Fruit fly (Drosophila melanogaster): ENCODE results near the gene chinmo.

The chinmo gene

DNA sequence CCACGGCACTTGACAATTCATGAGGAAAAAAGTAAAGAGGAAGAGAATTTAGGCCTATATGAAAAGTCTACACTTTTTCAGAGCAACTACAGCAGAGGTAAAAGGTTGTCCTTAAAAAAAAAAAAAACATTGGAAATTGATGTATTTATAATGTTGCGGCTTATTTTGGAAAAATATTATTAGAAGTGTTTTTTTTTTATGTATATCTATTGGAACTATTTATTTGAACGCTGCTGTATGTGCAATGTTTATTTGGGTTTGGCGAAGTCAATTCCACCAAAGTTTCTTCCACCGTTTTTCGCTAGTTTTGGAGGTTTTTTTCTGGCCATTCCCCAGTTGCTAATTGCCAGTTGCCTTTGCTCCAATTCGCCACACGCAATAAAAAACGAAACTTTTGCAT is 4.8 kb downstream of the chinmo start (continued):
- TF ChIP-seq pum (GFP tag; optimal IDR thresholded peaks at IDR 0.05) (no peak), tx (GFP tag; optimal IDR thresholded peaks at IDR 0.05) (no peak), bowl (GFP tag; IDR thresholded peaks at IDR 0.05) (no peak), hb (GFP tag; IDR thresholded peaks at IDR 0.05; ENCODE audit: partially characterized antibody) (no peak), CG9215 (GFP tag; IDR thresholded peaks at IDR 0.05) (no peak), Lpt (GFP tag; optimal IDR thresholded peaks at IDR 0.05) (no peak), CG7271 (tag; optimal IDR thresholded peaks at IDR 0.05) (no peak), Poxn (GFP tag; IDR thresholded peaks at IDR 0.05) (no peak), CG1832 (GFP tag; optimal IDR thresholded peaks at IDR 0.05) (no peak), CG17328 (GFP tag; IDR thresholded peaks at IDR 0.05) (peak; percentile 50; the same call in 1 of the 2 replicates), CG10959 (GFP tag; IDR thresholded peaks at IDR 0.05) (no peak), C15 (GFP tag; IDR thresholded peaks at IDR 0.05) (no peak), ttk (GFP tag; IDR thresholded peaks at IDR 0.05) (no peak; the same call in 1 of the 2 replicates), CoRest (tag; optimal IDR thresholded peaks at IDR 0.05) (peak; percentile 39), CG11695 (GFP tag; IDR thresholded peaks at IDR 0.05) (peak; percentile 62; the same call in 2 of the 3 replicates), CG2199 (GFP tag; IDR thresholded peaks at IDR 0.05) (no peak), CG31441 (GFP tag; IDR thresholded peaks at IDR 0.05) (peak; percentile 22; the same call in 1 of the 2 replicates), Deaf1 (tag; optimal IDR thresholded peaks at IDR 0.05) (no peak), CG7745 (tag; optimal IDR thresholded peaks at IDR 0.05) (no peak), CG2678 (tag; optimal IDR thresholded peaks at IDR 0.05) (peak; percentile 10), ems (GFP tag; optimal IDR thresholded peaks at IDR 0.05) (no peak), CG11560 (tag; IDR thresholded peaks at IDR 0.05) (no peak), zen2 (GFP tag; IDR thresholded peaks at IDR 0.05; ENCODE audit: partially characterized antibody) (no peak), CG6791 (GFP tag; IDR thresholded peaks at IDR 0.05; ENCODE audit: partially characterized antibody) (no peak), CG12391 (tag; optimal IDR thresholded peaks at IDR 0.05) (no peak), org-1 (GFP tag; optimal IDR thresholded peaks at IDR 0.05) (no peak), az2 (GFP tag; optimal IDR thresholded peaks at IDR 0.05) (peak; percentile 43), CG16863 (GFP tag; optimal IDR thresholded peaks at IDR 0.05) (no peak), Hmx (GFP tag; optimal IDR thresholded peaks at IDR 0.05) (no peak), NK7.1 (GFP tag; optimal IDR thresholded peaks at IDR 0.05) (no peak), gsb (GFP tag; IDR thresholded peaks at IDR 0.05) (no peak), Fer1 (GFP tag; optimal IDR thresholded peaks at IDR 0.05) (no peak), D19B (GFP tag; optimal IDR thresholded peaks at IDR 0.05) (no peak), CG12155 (GFP tag; optimal IDR thresholded peaks at IDR 0.05) (peak; percentile 38), CG34422 (GFP tag; IDR thresholded peaks at IDR 0.05) (0 out of 3 replicates have a peak, but pooled peaks have one; percentile 21), CG30020 (tag; optimal IDR thresholded peaks at IDR 0.05) (no peak), caup (GFP tag; optimal IDR thresholded peaks at IDR 0.05; ENCODE audit: severe bottlenecking) (no peak), tup (GFP tag; optimal IDR thresholded peaks at IDR 0.05) (no peak), lbe (GFP tag; optimal IDR thresholded peaks at IDR 0.05) (no peak), CG7839 (tag; optimal IDR thresholded peaks at IDR 0.05) (peak; percentile 41), CG13287 (GFP tag; IDR thresholded peaks at IDR 0.05; ENCODE audit: partially characterized antibody) (no peak), Mes4 (GFP tag; optimal IDR thresholded peaks at IDR 0.05) (no peak), usp (GFP tag; optimal IDR thresholded peaks at IDR 0.05) (no peak), pho (GFP tag; optimal IDR thresholded peaks at IDR 0.05) (no peak), CG10321 (GFP tag; IDR thresholded peaks at IDR 0.05) (no peak), CG15479 (GFP tag; optimal IDR thresholded peaks at IDR 0.05) (no peak), CG1529 (GFP tag; optimal IDR thresholded peaks at IDR 0.05) (no peak), CG12219 (GFP tag; optimal IDR thresholded peaks at IDR 0.05) (no peak), CG4707 (GFP tag; optimal IDR thresholded peaks at IDR 0.05) (no peak), Dbx (GFP tag; IDR thresholded peaks at IDR 0.05) (peak; percentile 54; the same call in 1 of the 3 replicates), gt (GFP tag; IDR thresholded peaks at IDR 0.05) (no peak), CG13424 (tag; optimal IDR thresholded peaks at IDR 0.05) (peak; percentile 33)
